Worm (Caenorhabditis elegans) whole organism, L4 larva: Measurements from ENCODE around the gene grl-24.

ENCODE experiments used
- F26F4.8 ChIP-seq: fragments of 200-800 bp; sonication (Bioruptor generic); conservative IDR thresholded peaks from 2 replicates; pipeline ENCODE4 v1.3.6; 2022; ENCODE audit warnings: missing genetic modification characterization, missing compliant biosample characterization
- F49E8.2 ChIP-seq: sonication (generic microtip); optimal IDR thresholded peaks from 2 replicates; lab custom pipeline; 2016; ENCODE audit warnings: missing compliant biosample characterization, mild to moderate bottlenecking, missing genetic modification characterization, borderline replicate concordance
- Y48G9A.11 ChIP-seq: fragments of 200-800 bp; sonication (Bioruptor generic); IDR thresholded peaks from 2 replicates; pipeline ENCODE4 v1.3.6; 2022; ENCODE audit warnings: missing genetic modification reagents, missing genetic modification characterization, missing compliant biosample characterization
- aha-1 ChIP-seq: fragments of 150-350 bp; peaks from one replicate; lab custom pipeline; 2014; ENCODE audit warnings: missing biosample characterization, missing genetic modification characterization
- ceh-82 ChIP-seq: sonication (generic microtip); optimal IDR thresholded peaks from 2 replicates; lab custom pipeline; 2017; ENCODE audit warnings: missing biosample characterization, missing genetic modification characterization
- cey-2 ChIP-seq: sonication (generic microtip); optimal IDR thresholded peaks from 3 replicates; lab custom pipeline; 2017; ENCODE audit warnings: missing genetic modification characterization, mild to moderate bottlenecking, missing compliant biosample characterization, antibody characterized with exemption, borderline replicate concordance; ENCODE audit not compliant: insufficient read depth
- daf-16 ChIP-seq, 3 experiments: sonication (generic microtip); optimal IDR thresholded peaks; 2 replicates each; lab custom pipeline; 2016 to 2017; ENCODE audit warnings: missing genetic modification characterization in 3 of 3, missing genetic modification reagents in 3 of 3, mild to moderate bottlenecking in 2 of 3, missing compliant biosample characterization in 2 of 3, missing biosample characterization in 1 of 3, moderate library complexity in 1 of 3
- daf-19 ChIP-seq: fragments of 200-800 bp; sonication (Bioruptor generic); conservative IDR thresholded peaks from 2 replicates; pipeline ENCODE4 v1.3.6; 2022; ENCODE audit warnings: missing genetic modification characterization, missing compliant biosample characterization
- dmd-9 ChIP-seq: fragments of 200-800 bp; sonication (Bioruptor generic); IDR thresholded peaks from 2 replicates; pipeline ENCODE4 v1.3.6; 2022; ENCODE audit warnings: missing genetic modification reagents, missing genetic modification characterization, missing compliant biosample characterization
- dpl-1 ChIP-seq: fragments of 150-350 bp; optimal IDR thresholded peaks from 2 replicates; lab custom pipeline; 2014; ENCODE audit warnings: missing biosample characterization, missing genetic modification reagents, missing genetic modification characterization
- dve-1 ChIP-seq: sonication (generic microtip); optimal IDR thresholded peaks from 2 replicates; lab custom pipeline; 2017; ENCODE audit warnings: antibody characterized with exemption, mild to moderate bottlenecking, missing genetic modification characterization, missing compliant biosample characterization; ENCODE audit not compliant: insufficient read depth
- fkh-10 ChIP-seq: fragments of 150-350 bp; optimal IDR thresholded peaks from 2 replicates; lab custom pipeline; 2014; ENCODE audit warnings: missing biosample characterization, missing genetic modification reagents, missing genetic modification characterization
- hif-1 ChIP-seq, 2 experiments: sonication (generic microtip); optimal IDR thresholded peaks; 2 replicates each; lab custom pipeline; 2016 to 2017; ENCODE audit warnings: missing compliant biosample characterization in 2 of 2, missing genetic modification characterization in 2 of 2, missing genetic modification reagents in 2 of 2, missing genotype in 2 of 2, mild to moderate bottlenecking in 1 of 2
- hlh-30 ChIP-seq: sonication (generic microtip); optimal IDR thresholded peaks from 2 replicates; lab custom pipeline; 2017; ENCODE audit warnings: antibody characterized with exemption, mild to moderate bottlenecking, missing genetic modification characterization, missing compliant biosample characterization; ENCODE audit not compliant: insufficient read depth
- jun-1 ChIP-seq: fragments of 150-350 bp; optimal IDR thresholded peaks from 2 replicates; lab custom pipeline; 2014; ENCODE audit warnings: missing biosample characterization, missing genetic modification reagents, missing genetic modification characterization
- lin-13 ChIP-seq: fragments of 150-350 bp; optimal IDR thresholded peaks from 2 replicates; lab custom pipeline; 2014; ENCODE audit warnings: missing biosample characterization, missing genetic modification reagents, missing genetic modification characterization
- lin-15B ChIP-seq: fragments of 150-350 bp; sonication (generic microtip); optimal IDR thresholded peaks from 3 replicates; lab custom pipeline; 2014; ENCODE audit warnings: missing biosample characterization, missing genetic modification characterization
- lsy-2 ChIP-seq, 2 experiments: fragments of 150-350 bp in 1 of 2; sonication (generic microtip) in 1 of 2; optimal IDR thresholded peaks; 2 replicates each; lab custom pipeline; 2014 to 2017; ENCODE audit warnings: missing biosample characterization in 2 of 2, missing genetic modification characterization in 2 of 2
- madf-9 ChIP-seq: fragments of 200-800 bp; sonication (Bioruptor generic); conservative IDR thresholded peaks from 2 replicates; pipeline ENCODE4 v1.3.6; 2022; ENCODE audit warnings: missing genetic modification reagents, missing genetic modification characterization, missing compliant biosample characterization
- mdt-29 ChIP-seq: fragments of 200-800 bp; sonication (Bioruptor generic); IDR thresholded peaks from 2 replicates; pipeline ENCODE4 v1.3.6; 2022; ENCODE audit warnings: missing genetic modification reagents, missing genetic modification characterization, missing compliant biosample characterization
- mxl-2 ChIP-seq: fragments of 200-800 bp; sonication (Bioruptor generic); conservative IDR thresholded peaks from 2 replicates; pipeline ENCODE4 v1.3.6; 2022; ENCODE audit warnings: missing genetic modification reagents, missing genetic modification characterization, missing compliant biosample characterization
- nhr-111 ChIP-seq: fragments of 200-800 bp; sonication (Bioruptor generic); optimal IDR thresholded peaks from 2 replicates; lab custom pipeline; 2018; ENCODE audit warnings: mild to moderate bottlenecking, missing genetic modification characterization, missing compliant biosample characterization
- nhr-28 ChIP-seq: fragments of 150-350 bp; optimal IDR thresholded peaks from 2 replicates; lab custom pipeline; 2014; ENCODE audit warnings: missing biosample characterization, missing genetic modification characterization
- nhr-42 ChIP-seq: fragments of 200-800 bp; sonication (Bioruptor generic); IDR thresholded peaks from 2 replicates; pipeline ENCODE4 v1.3.6; 2022; ENCODE audit warnings: missing genetic modification characterization, missing compliant biosample characterization
- pha-4 ChIP-seq, 2 experiments: fragments of 150-350 bp in 1 of 2; fragments of 200-800 bp in 1 of 2; sonication (Bioruptor generic) in 1 of 2; IDR thresholded peaks in 1 of 2; optimal IDR thresholded peaks in 1 of 2; 2 replicates each; pipeline versions ENCODE4 v1.3.6 to Lab custom; 2014 to 2022; ENCODE audit warnings: missing genetic modification characterization in 2 of 2, missing genetic modification reagents in 2 of 2, missing biosample characterization in 1 of 2, missing compliant biosample characterization in 1 of 2
- pqm-1 ChIP-seq: sonication (generic microtip); optimal IDR thresholded peaks from 2 replicates; lab custom pipeline; 2017; ENCODE audit warnings: missing biosample characterization, missing genetic modification characterization
- rbr-2 ChIP-seq: sonication (generic microtip); optimal IDR thresholded peaks from 2 replicates; lab custom pipeline; 2016; ENCODE audit warnings: missing genotype, missing genetic modification characterization, missing compliant biosample characterization
- snpc-4 ChIP-seq: fragments of 150-350 bp; optimal IDR thresholded peaks from 2 replicates; lab custom pipeline; 2014; ENCODE audit warnings: missing biosample characterization, missing genetic modification characterization
- tag-97 ChIP-seq: fragments of 200-800 bp; sonication (Bioruptor generic); IDR thresholded peaks from 2 replicates; pipeline ENCODE4 v1.3.6; 2022; ENCODE audit warnings: missing genetic modification characterization, missing compliant biosample characterization
- tra-1 ChIP-seq: fragments of 200-800 bp; sonication (Bioruptor generic); IDR thresholded peaks from 2 replicates; pipeline ENCODE4 v1.3.6; 2022; ENCODE audit warnings: missing genetic modification reagents, missing genetic modification characterization, missing compliant biosample characterization
- unc-39 ChIP-seq: sonication (generic microtip); optimal IDR thresholded peaks from 2 replicates; lab custom pipeline; 2017; ENCODE audit warnings: missing biosample characterization, missing genetic modification characterization
- unc-62 ChIP-seq, 3 experiments: fragments of 150-350 bp in 1 of 3; sonication (generic microtip); optimal IDR thresholded peaks in 2 of 3; peaks in 1 of 3; 1 replicate in 1 of 3; 2 replicates in 2 of 3; lab custom pipeline; 2014 to 2017; ENCODE audit warnings: missing biosample characterization in 3 of 3, missing genetic modification characterization in 3 of 3, missing genetic modification reagents in 3 of 3, missing genotype in 1 of 3
- vab-7 ChIP-seq: fragments of 200-800 bp; sonication (Bioruptor generic); IDR thresholded peaks from 2 replicates; pipeline ENCODE4 v1.3.6; 2022; ENCODE audit warnings: missing genetic modification reagents, missing genetic modification characterization, missing compliant biosample characterization
- zip-11 ChIP-seq: fragments of 200-800 bp; sonication (Bioruptor generic); IDR thresholded peaks from 2 replicates; pipeline ENCODE4 v1.3.6; 2022; ENCODE audit warnings: missing genetic modification characterization, missing compliant biosample characterization

The grl-24 gene

ce11 chrIV:17436552-17436951, 39.1 kb downstream of the grl-24 start, which contains the start of gene gcy-27:
Gene gcy-27, minus strand, starts transcription at chrIV:17436652.
- no peak for TF ChIP-seq tag-97
- TF ChIP-seq hlh-30 (tag; lab: Kevin White, UChicago), result no peak
- TF ChIP-seq unc-39, result no peak
- no peak for TF ChIP-seq aha-1 (tag; lab: Kevin White, UChicago)
- no peak for TF ChIP-seq dpl-1 (GFP tag; lab: Kevin White, UChicago)

ce11 chrIV:17435228-17435627, 40.4 kb downstream of the grl-24 start:
- TF ChIP-seq aha-1 (tag; lab: Kevin White, UChicago) (no peak), unc-62 (GFP tag; optimal IDR thresholded peaks at IDR 0.05 in 1 of 2; lab: Kevin White, UChicago) (peak in 1 of 2 experiments; percentile 54), unc-62 (tag; optimal IDR thresholded peaks at IDR 0.05; lab: Kevin White, UChicago) (no peak)

DNA sequence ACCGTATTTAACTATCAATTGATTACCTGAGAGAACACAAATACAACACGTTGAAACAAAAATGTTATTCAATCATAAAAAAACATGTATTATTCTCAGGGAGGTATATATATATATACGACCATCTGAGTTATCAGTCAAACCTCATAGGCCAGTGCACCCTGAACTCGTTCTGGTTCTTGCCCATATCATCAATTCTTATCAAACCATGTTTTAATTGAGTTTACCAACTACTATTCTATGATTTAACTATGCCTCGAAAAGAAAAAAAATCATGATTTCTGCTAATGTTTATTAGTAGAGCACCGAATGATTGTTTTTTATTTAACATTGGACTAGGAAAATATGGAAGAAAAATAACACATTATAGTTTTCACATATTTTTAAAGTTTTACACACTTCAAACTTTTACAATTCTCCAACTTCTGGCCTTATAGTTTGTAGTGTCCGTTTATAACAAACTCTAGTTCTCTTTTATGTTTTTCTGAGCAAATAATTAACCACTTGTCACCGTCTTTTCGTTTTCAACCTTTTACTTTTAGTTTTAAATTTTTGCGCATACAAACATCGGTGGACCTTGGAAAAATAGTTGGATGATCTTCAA, 43.3 kb downstream of the grl-24 start:
- TF ChIP-seq unc-62 (GFP tag; optimal IDR thresholded peaks at IDR 0.05 in 1 of 2; lab: Kevin White, UChicago) (peak in 1 of 2 experiments; percentile 93), unc-62 (tag; optimal IDR thresholded peaks at IDR 0.05; lab: Kevin White, UChicago) (no peak), daf-16 (GFP tag; optimal IDR thresholded peaks at IDR 0.05; lab: Kevin White, UChicago) (no peak), daf-16 (tag; optimal IDR thresholded peaks at IDR 0.05; lab: Kevin White, UChicago) (peak; percentile 53), nhr-28 (tag; lab: Kevin White, UChicago) (peak; percentile 72), pqm-1 (tag; lab: Kevin White, UChicago) (peak; percentile 73), dve-1 (tag; lab: Kevin White, UChicago) (peak; percentile 39), lsy-2 (tag; optimal IDR thresholded peaks at IDR 0.05; lab: Kevin White, UChicago) (no peak), F49E8.2 (tag; lab: Kevin White, UChicago) (no peak)

DNA sequence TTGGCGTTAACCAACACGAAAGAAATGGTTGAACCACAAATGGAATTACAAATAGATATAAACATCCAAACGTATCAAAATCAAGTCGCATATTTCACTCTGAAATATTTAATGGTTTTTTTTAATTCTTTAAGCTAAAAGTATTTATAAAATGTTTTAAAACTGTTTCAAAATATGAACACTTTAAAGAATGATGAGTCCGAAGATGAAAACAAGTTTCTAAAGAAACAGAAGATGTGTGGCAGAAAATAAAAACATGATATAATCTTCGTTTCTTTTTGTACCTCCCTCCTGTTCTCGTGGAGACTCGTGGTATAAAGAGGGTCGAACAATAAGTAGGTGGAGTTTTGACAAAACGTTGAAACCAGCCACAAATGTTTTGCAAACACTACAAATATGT, 44.4 kb downstream of the grl-24 start, which contains the start of gene lact-6:
Gene lact-6 (minus strand): TSS at position 101 of the 400 bp plus-strand sequence.
- TF ChIP-seq zip-11 (GFP tag; lab: Robert Waterston, UW), result no peak
- no peak for TF ChIP-seq rbr-2 (tag; lab: Kevin White, UChicago)
- no peak for TF ChIP-seq lin-15B (tag; lab: Kevin White, UChicago)
- no peak for TF ChIP-seq pha-4 (GFP tag; IDR thresholded peaks at IDR 0.05; lab: Robert Waterston, UW)
- TF ChIP-seq pha-4 (tag; optimal IDR thresholded peaks at IDR 0.05; lab: Kevin White, UChicago), result no peak
- no peak for TF ChIP-seq daf-19 (GFP tag; lab: Robert Waterston, UW)
- TF ChIP-seq mdt-29, result no peak
- no peak for TF ChIP-seq unc-39
- TF ChIP-seq ceh-82, result no peak
- TF ChIP-seq snpc-4 (tag; lab: Kevin White, UChicago), result no peak
- TF ChIP-seq dpl-1 (GFP tag; lab: Kevin White, UChicago), result no peak
- no peak for TF ChIP-seq hif-1 (tag; optimal IDR thresholded peaks at IDR 0.05; lab: Kevin White, UChicago)
- TF ChIP-seq nhr-111 (GFP tag; lab: Kevin White, UChicago), result no peak
- TF ChIP-seq F26F4.8 (GFP tag; lab: Robert Waterston, UW), result no peak
- TF ChIP-seq vab-7 (GFP tag; lab: Robert Waterston, UW), result no peak
- TF ChIP-seq mxl-2 (GFP tag; lab: Robert Waterston, UW), result no peak
- TF ChIP-seq madf-9 (GFP tag; lab: Robert Waterston, UW), result no peak
- TF ChIP-seq daf-16 (GFP tag; optimal IDR thresholded peaks at IDR 0.05; lab: Kevin White, UChicago), result no peak
- no peak for TF ChIP-seq daf-16 (tag; optimal IDR thresholded peaks at IDR 0.05; lab: Kevin White, UChicago)
- TF ChIP-seq cey-2 (tag; lab: Kevin White, UChicago), result no peak

- TF ChIP-seq dve-1 (tag; lab: Kevin White, UChicago), result no peak
- no peak for TF ChIP-seq dmd-9
- TF ChIP-seq tra-1 (GFP tag; lab: Robert Waterston, UW), result no peak
- TF ChIP-seq daf-16 (GFP tag; optimal IDR thresholded peaks at IDR 0.05; lab: Kevin White, UChicago), result no peak
- TF ChIP-seq daf-16 (tag; optimal IDR thresholded peaks at IDR 0.05; lab: Kevin White, UChicago), result no peak
- no peak for TF ChIP-seq nhr-42
- TF ChIP-seq lsy-2 (tag; optimal IDR thresholded peaks at IDR 0.05; lab: Kevin White, UChicago), result no peak
- no peak for TF ChIP-seq Y48G9A.11 (GFP tag; lab: Robert Waterston, UW)
- TF ChIP-seq jun-1 (tag; lab: Kevin White, UChicago), result no peak
- TF ChIP-seq lin-13 (GFP tag; lab: Kevin White, UChicago), result no peak
- TF ChIP-seq fkh-10 (GFP tag; lab: Kevin White, UChicago), result no peak
Observed at ce11 chrIV:17427423-17427822, 48.2 kb downstream of the grl-24 start, which contains the start of gene C06A12.3. Gene C06A12.3, plus strand, starts transcription at chrIV:17427723.
